Worm (Caenorhabditis elegans) whole organism, young adult: ENCODE data around the gene F54B8.4.
"Not testable (repeated sequence)": the region's sequence is repeated elsewhere in the genome, so short reads cannot be mapped to it uniquely, and the experiment has no call there.

Source experiments
- C17E4.6 ChIP-seq: fragments of 200-800 bp; sonication (Bioruptor generic); IDR thresholded peaks from 2 replicates; pipeline ENCODE4 v1.3.6; 2022; ENCODE audit warnings: missing genetic modification reagents, missing genetic modification characterization, missing compliant biosample characterization
- F22D6.2 ChIP-seq: sonication (generic microtip); optimal IDR thresholded peaks from 2 replicates; lab custom pipeline; 2016; ENCODE audit warnings: mild to moderate bottlenecking, missing genetic modification characterization, missing compliant biosample characterization
- F23B12.7 ChIP-seq: sonication (generic microtip); optimal IDR thresholded peaks from 2 replicates; lab custom pipeline; 2017; ENCODE audit warnings: missing genetic modification characterization, mild to moderate bottlenecking, missing compliant biosample characterization, antibody characterized with exemption, moderate library complexity; ENCODE audit not compliant: insufficient read depth
- F39B2.1 ChIP-seq: fragments of 200-800 bp; sonication (Bioruptor generic); IDR thresholded peaks from 2 replicates; pipeline ENCODE4 v1.3.6; 2022; ENCODE audit warnings: missing genetic modification reagents, missing genetic modification characterization, missing compliant biosample characterization
- F55B11.4 ChIP-seq: sonication (generic microtip); optimal IDR thresholded peaks from 2 replicates; lab custom pipeline; 2016; ENCODE audit warnings: missing compliant biosample characterization, missing genetic modification characterization, borderline replicate concordance; ENCODE audit not compliant: insufficient read depth
- K12H6.12 ChIP-seq: fragments of 200-800 bp; sonication (Bioruptor generic); optimal IDR thresholded peaks from 2 replicates; lab custom pipeline; 2018; ENCODE audit warnings: mild to moderate bottlenecking, missing genetic modification characterization, missing compliant biosample characterization
- Y56A3A.18 ChIP-seq: fragments of 200-800 bp; sonication (Bioruptor generic); IDR thresholded peaks from 2 replicates; pipeline ENCODE4 v1.3.6; 2022; ENCODE audit warnings: missing genetic modification reagents, missing genetic modification characterization, missing compliant biosample characterization
- Y67H2A.10 ChIP-seq: fragments of 200-800 bp; sonication (Bioruptor generic); conservative IDR thresholded peaks from 2 replicates; pipeline ENCODE4 v1.3.6; 2022; ENCODE audit warnings: missing genetic modification reagents, missing genetic modification characterization, missing compliant biosample characterization
- Y79H2A.3 ChIP-seq: fragments of 200-800 bp; sonication (Bioruptor generic); conservative IDR thresholded peaks from 2 replicates; pipeline ENCODE4 v1.3.6; 2022; ENCODE audit warnings: missing genetic modification reagents, missing genetic modification characterization, missing compliant biosample characterization
- ZK185.1 ChIP-seq: sonication (generic microtip); optimal IDR thresholded peaks from 2 replicates; lab custom pipeline; 2016; ENCODE audit warnings: mild to moderate bottlenecking, missing genetic modification characterization, missing compliant biosample characterization; ENCODE audit not compliant: poor library complexity, severe bottlenecking
- attf-3 ChIP-seq: fragments of 200-800 bp; sonication (Bioruptor generic); conservative IDR thresholded peaks from 2 replicates; pipeline ENCODE4 v1.3.6; 2022; ENCODE audit warnings: missing genetic modification reagents, missing genetic modification characterization, missing compliant biosample characterization
- bed-1 ChIP-seq: fragments of 200-800 bp; sonication (Bioruptor generic); IDR thresholded peaks from 2 replicates; pipeline ENCODE4 v1.3.6; 2022; ENCODE audit warnings: missing genetic modification reagents, missing genetic modification characterization, missing compliant biosample characterization
- bed-2 ChIP-seq: fragments of 200-800 bp; sonication (Bioruptor generic); IDR thresholded peaks from 2 replicates; pipeline ENCODE4 v1.3.6; 2022; ENCODE audit warnings: missing genetic modification reagents, missing genetic modification characterization, missing compliant biosample characterization
- ceh-27 ChIP-seq: fragments of 200-800 bp; sonication (Bioruptor generic); optimal IDR thresholded peaks from 2 replicates; lab custom pipeline; 2018; ENCODE audit warnings: mild to moderate bottlenecking, missing genetic modification characterization, moderate library complexity, missing compliant biosample characterization
- egl-44 ChIP-seq: fragments of 200-800 bp; sonication (Bioruptor generic); IDR thresholded peaks from 2 replicates; pipeline ENCODE4 v1.3.6; 2022; ENCODE audit warnings: missing genetic modification reagents, missing genetic modification characterization, missing compliant biosample characterization
- egrh-3 ChIP-seq: fragments of 200-800 bp; sonication (Bioruptor generic); IDR thresholded peaks from 2 replicates; pipeline ENCODE4 v1.3.6; 2022; ENCODE audit warnings: missing genetic modification reagents, missing genetic modification characterization, missing compliant biosample characterization
- fkh-3 ChIP-seq: sonication (generic microtip); optimal IDR thresholded peaks from 2 replicates; lab custom pipeline; 2016; ENCODE audit warnings: mild to moderate bottlenecking, missing genetic modification characterization, missing compliant biosample characterization
- hlh-12 ChIP-seq: sonication (generic microtip); optimal IDR thresholded peaks from 2 replicates; lab custom pipeline; 2016; ENCODE audit warnings: missing genetic modification characterization, missing compliant biosample characterization
- hlh-26 ChIP-seq: fragments of 200-800 bp; sonication (Bioruptor generic); conservative IDR thresholded peaks from 2 replicates; pipeline ENCODE4 v1.3.6; 2022; ENCODE audit warnings: missing genetic modification reagents, missing genetic modification characterization, missing compliant biosample characterization
- lin-26 ChIP-seq: fragments of 200-800 bp; sonication (Bioruptor generic); IDR thresholded peaks from 2 replicates; pipeline ENCODE4 v1.3.6; 2022; ENCODE audit warnings: missing genetic modification reagents, missing genetic modification characterization, missing compliant biosample characterization
- madf-10 ChIP-seq: sonication (generic microtip); optimal IDR thresholded peaks from 2 replicates; lab custom pipeline; 2016; ENCODE audit warnings: mild to moderate bottlenecking, missing genetic modification characterization, missing compliant biosample characterization
- madf-3 ChIP-seq: fragments of 200-800 bp; sonication (Bioruptor generic); IDR thresholded peaks from 2 replicates; pipeline ENCODE4 v1.3.6; 2022; ENCODE audit warnings: missing genetic modification reagents, missing genetic modification characterization, missing compliant biosample characterization
- mcd-1 ChIP-seq: fragments of 200-800 bp; sonication (Bioruptor generic); IDR thresholded peaks from 2 replicates; pipeline ENCODE4 v1.3.6; 2022; ENCODE audit warnings: missing genetic modification reagents, missing genetic modification characterization, missing compliant biosample characterization
- nhr-120 ChIP-seq: fragments of 200-800 bp; sonication (Bioruptor generic); IDR thresholded peaks from 2 replicates; pipeline ENCODE4 v1.3.6; 2022; ENCODE audit warnings: missing genetic modification characterization, missing compliant biosample characterization
- nhr-80 ChIP-seq: sonication (generic microtip); optimal IDR thresholded peaks from 2 replicates; lab custom pipeline; 2016; ENCODE audit warnings: missing genetic modification characterization, missing compliant biosample characterization
- nhr-90 ChIP-seq: sonication (generic microtip); optimal IDR thresholded peaks from 2 replicates; lab custom pipeline; 2016; ENCODE audit warnings: missing genotype, mild to moderate bottlenecking, missing genetic modification characterization, missing compliant biosample characterization
- rcor-1 ChIP-seq: fragments of 200-800 bp; sonication (Bioruptor generic); IDR thresholded peaks from 2 replicates; pipeline ENCODE4 v1.3.6; 2022; ENCODE audit warnings: missing genetic modification reagents, missing genetic modification characterization, missing compliant biosample characterization
- rpc-1 ChIP-seq, 2 experiments: fragments of 150-350 bp in 1 of 2; sonication (generic microtip) in 1 of 2; optimal IDR thresholded peaks; 2 replicates each; lab custom pipeline; 2014 to 2018; ENCODE audit warnings: missing biosample characterization in 1 of 2, missing genetic modification characterization in 1 of 2, missing genetic modification reagents in 1 of 2, missing genotype in 1 of 2
- somi-1 ChIP-seq: fragments of 200-800 bp; sonication (Bioruptor generic); optimal IDR thresholded peaks from 2 replicates; lab custom pipeline; 2018; ENCODE audit warnings: mild to moderate bottlenecking, missing genetic modification characterization, missing compliant biosample characterization
- ztf-22 ChIP-seq: fragments of 200-800 bp; sonication (Bioruptor generic); optimal IDR thresholded peaks from 2 replicates; lab custom pipeline; 2018; ENCODE audit warnings: mild to moderate bottlenecking, missing genetic modification characterization, moderate library complexity, missing compliant biosample characterization
- ztf-28 ChIP-seq: fragments of 200-800 bp; sonication (Bioruptor generic); IDR thresholded peaks from 2 replicates; pipeline ENCODE4 v1.3.6; 2022; ENCODE audit warnings: missing genetic modification reagents, missing genetic modification characterization, missing compliant biosample characterization

F54B8.4 gene

DNA sequence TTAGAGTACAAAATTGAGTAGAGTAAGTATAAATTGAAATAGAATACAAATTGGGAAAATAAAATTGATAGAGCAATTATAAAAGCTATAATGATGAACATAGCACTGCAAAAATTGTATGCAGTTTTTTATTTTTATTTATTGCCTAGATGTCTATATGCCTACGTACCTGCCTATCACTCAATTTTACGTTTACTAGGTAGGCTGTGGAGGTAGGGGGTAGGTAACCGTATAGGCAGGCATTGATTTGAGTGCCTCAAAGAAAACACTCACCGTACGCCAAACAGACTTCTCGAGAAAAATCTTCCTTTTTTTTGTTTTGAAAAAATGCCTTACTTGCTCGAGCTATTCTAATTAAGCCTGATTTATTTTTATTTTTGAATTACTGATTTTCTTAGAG is 15.4 kb downstream of the F54B8.4 start, which contains the start of gene srbc-56:
Gene srbc-56 (minus strand): TSS at position 101 of the 400 bp plus-strand sequence.
- TF ChIP-seq K12H6.12 (tag; lab: Kevin White, UChicago): no peak
- TF ChIP-seq, all 124 proteins: peak for 0

ce11 chrV:15833622-15834021 is 17.4 kb downstream of the F54B8.4 start, which contains the start of gene srbc-54:
TSS of gene srbc-54 (minus strand) at chrV:15833722.
- TF ChIP-seq attf-3 (GFP tag; lab: Robert Waterston, UW): no peak
- no peak for TF ChIP-seq egrh-3 (GFP tag; lab: Robert Waterston, UW)
- no peak for TF ChIP-seq F22D6.2 (tag; lab: Kevin White, UChicago)
- no peak for TF ChIP-seq nhr-80
- no peak for TF ChIP-seq fkh-3 (tag; lab: Kevin White, UChicago)
- TF ChIP-seq F23B12.7 (tag; lab: Kevin White, UChicago): no peak
- TF ChIP-seq ZK185.1 (tag; lab: Kevin White, UChicago): no peak
- TF ChIP-seq Y67H2A.10 (GFP tag; lab: Robert Waterston, UW): no peak
- no peak for TF ChIP-seq nhr-90 (tag; lab: Kevin White, UChicago)
- no peak for TF ChIP-seq hlh-12
- TF ChIP-seq ztf-22 (GFP tag; lab: Kevin White, UChicago): no peak
- no peak for TF ChIP-seq egl-44 (GFP tag; lab: Robert Waterston, UW)
- TF ChIP-seq Y79H2A.3 (GFP tag; lab: Robert Waterston, UW): no peak
- no peak for TF ChIP-seq F39B2.1 (GFP tag; lab: Robert Waterston, UW)
- no peak for TF ChIP-seq C17E4.6
- no peak for TF ChIP-seq somi-1 (GFP tag; lab: Kevin White, UChicago)
- TF ChIP-seq bed-1 (GFP tag; lab: Robert Waterston, UW): no peak
- TF ChIP-seq madf-3: no peak

DNA sequence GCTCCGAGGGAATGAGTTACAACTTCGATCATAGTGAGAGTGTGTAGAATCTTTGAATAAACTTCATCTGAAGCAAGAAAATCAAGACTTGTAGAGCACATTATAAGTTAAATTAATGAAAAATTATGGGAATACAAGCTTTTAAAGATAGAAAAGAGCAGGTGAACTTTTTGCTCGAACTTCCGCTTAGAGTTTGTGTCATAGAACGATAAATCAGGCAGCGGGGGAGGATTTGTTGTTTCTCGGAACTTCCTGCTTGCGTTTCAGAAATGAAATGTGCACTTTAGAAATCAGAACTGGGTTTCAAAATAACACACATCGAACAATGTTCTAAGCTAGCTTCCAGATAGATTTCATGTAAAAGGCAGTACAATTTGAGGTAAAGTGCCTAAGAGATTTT is 24.9 kb downstream of the F54B8.4 start, which contains the start of gene srh-149:
Gene srh-149 (minus strand): TSS at position 101 of the 400 bp plus-strand sequence.
- TF ChIP-seq ceh-27 (GFP tag; lab: Kevin White, UChicago) (no peak), madf-3 (no peak), madf-10 (tag; lab: Kevin White, UChicago) (no peak), lin-26 (GFP tag; lab: Robert Waterston, UW) (no peak), F39B2.1 (GFP tag; lab: Robert Waterston, UW) (no peak), nhr-120 (GFP tag; lab: Robert Waterston, UW) (no peak), rcor-1 (GFP tag; lab: Robert Waterston, UW) (no peak), F55B11.4 (tag; lab: Kevin White, UChicago) (no peak), hlh-26 (GFP tag; lab: Robert Waterston, UW) (no peak), fkh-3 (tag; lab: Kevin White, UChicago) (no peak), ztf-28 (GFP tag; lab: Robert Waterston, UW) (no peak), bed-2 (no peak), mcd-1 (no peak)

ce11 chrV:15850276-15850811 is 34.2 kb downstream of the F54B8.4 start, which contains the start of gene srh-147:
TSS of gene srh-147 (minus strand) at chrV:15850326.
- TF ChIP-seq Y56A3A.18 (GFP tag; lab: Robert Waterston, UW); C17E4.6; rpc-1 (optimal IDR thresholded peaks at IDR 0.05; lab: Kevin White, UChicago); rpc-1 (tag; optimal IDR thresholded peaks at IDR 0.05; lab: Kevin White, UChicago): not testable (repeated sequence)
